Fruit fly (Drosophila melanogaster) whole organism, embryonic: ENCODE measurements around the gene zye.

Experiments used
- CG6854 ChIP-seq: fragments of 200-800 bp; sonication (Bioruptor generic); optimal IDR thresholded peaks from 3 replicates; lab custom pipeline; 2017; ENCODE audit warnings: missing biosample characterization, mild to moderate bottlenecking, missing genetic modification characterization
- CG8388 ChIP-seq: fragments of 200-800 bp; sonication (Bioruptor generic); optimal IDR thresholded peaks from 2 replicates; lab custom pipeline; 2019; ENCODE audit warnings: missing biosample characterization, mild to moderate bottlenecking, missing genetic modification characterization, moderate library complexity
- CG8765 ChIP-seq: fragments of 200-800 bp; sonication (Bioruptor generic); IDR thresholded peaks from 2 replicates; pipeline ENCODE4 v1.3.6; 2022; ENCODE audit warnings: missing biosample characterization, missing genetic modification characterization
- Camta ChIP-seq: fragments of 200-800 bp; sonication (Bioruptor generic); optimal IDR thresholded peaks from 2 replicates; lab custom pipeline; 2016; ENCODE audit warnings: missing biosample characterization, missing genetic modification characterization
- HmgZ ChIP-seq: fragments of 200-800 bp; sonication (Bioruptor generic); optimal IDR thresholded peaks from 2 replicates; lab custom pipeline; 2018; ENCODE audit warnings: missing biosample characterization, mild to moderate bottlenecking, missing genetic modification characterization
- Hr39 ChIP-seq: fragments of >200 bp; optimal IDR thresholded peaks from 2 replicates; lab custom pipeline; 2017
- Sin3A ChIP-seq: fragments of >200 bp; optimal IDR thresholded peaks from 2 replicates; lab custom pipeline; 2018
- Tbp ChIP-seq: fragments of >200 bp; optimal IDR thresholded peaks from 2 replicates; lab custom pipeline; 2018; ENCODE audit warnings: missing biosample characterization, missing genetic modification characterization
- ab ChIP-seq: fragments of 200-800 bp; sonication (Bioruptor generic); optimal IDR thresholded peaks from 2 replicates; lab custom pipeline; 2016; ENCODE audit warnings: missing biosample characterization, missing genetic modification characterization
- ewg ChIP-seq: fragments of 200-800 bp; sonication (Bioruptor generic); optimal IDR thresholded peaks from 3 replicates; lab custom pipeline; 2017; ENCODE audit warnings: mild to moderate bottlenecking, missing biosample characterization, missing genetic modification reagents, missing genetic modification characterization
- lab ChIP-seq: fragments of 200-800 bp; sonication (Bioruptor generic); optimal IDR thresholded peaks from 3 replicates; lab custom pipeline; 2017; ENCODE audit warnings: missing biosample characterization, missing genetic modification characterization, mild to moderate bottlenecking, moderate library complexity, missing genetic modification reagents
- unc-4 ChIP-seq: fragments of 200-800 bp; sonication (Bioruptor generic); IDR thresholded peaks from 2 replicates; pipeline ENCODE4 v1.3.6; 2022; ENCODE audit warnings: missing biosample characterization, missing genetic modification characterization; ENCODE audit not compliant: partially characterized antibody
- usp ChIP-seq: fragments of >200 bp; optimal IDR thresholded peaks from 2 replicates; lab custom pipeline; 2017; ENCODE audit warnings: missing biosample characterization, missing genetic modification characterization

DNA sequence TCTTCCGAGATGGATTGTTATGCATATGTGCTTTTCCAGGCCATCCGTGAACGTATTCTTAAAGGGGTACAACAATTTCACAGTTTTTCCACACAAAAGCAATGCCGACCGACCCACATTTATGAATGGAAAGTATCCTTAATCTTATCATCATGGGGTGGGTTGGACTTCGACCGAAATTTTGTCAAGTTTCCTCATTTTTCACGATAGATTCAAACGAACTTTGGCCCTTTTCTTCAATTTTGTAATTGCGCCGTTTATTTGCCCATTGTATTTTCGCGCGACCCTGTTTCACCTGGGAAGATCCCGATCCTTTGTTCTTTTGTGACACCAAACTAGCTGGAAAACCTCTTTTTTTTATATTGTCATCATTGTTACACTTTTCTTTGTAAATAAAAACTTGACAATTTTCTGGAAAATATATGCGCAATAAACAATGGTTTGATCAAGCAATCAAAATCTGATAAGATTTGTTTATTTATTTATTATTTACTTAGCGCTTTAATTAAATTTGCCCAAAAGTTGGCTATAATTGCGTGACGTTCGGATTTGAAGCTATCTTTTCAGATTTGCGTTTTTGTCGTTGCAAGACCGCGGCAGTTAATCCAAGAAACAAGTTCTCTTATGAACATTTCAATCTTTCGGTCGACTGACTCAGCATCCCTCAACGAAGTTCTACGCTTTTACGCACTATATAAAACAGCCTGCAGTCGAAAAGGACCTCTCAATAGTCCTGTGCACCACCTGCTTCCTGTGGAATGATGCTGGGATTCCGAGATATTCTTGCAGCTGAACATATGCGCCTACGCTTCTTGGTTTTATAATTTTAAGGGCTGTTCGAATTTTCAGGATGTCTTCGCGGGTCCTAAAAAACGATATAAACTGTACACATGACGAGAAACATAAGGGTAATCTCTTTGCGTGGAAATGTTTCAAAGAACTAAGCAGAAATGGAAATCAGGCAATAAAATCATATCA, 7.1 kb upstream of the zye start:
- TF ChIP-seq CG6854 (no peak), Tbp (GFP tag; lab: Kevin White, UChicago) (no peak), Camta (no peak), ewg (GFP tag; lab: Kevin White, UChicago) (no peak), lab (peak; percentile 50), Hr39 (no peak), ab (no peak), CG8765 (GFP tag; lab: Robert Waterston, UW) (no peak), CG8388 (GFP tag; lab: Kevin White, UChicago) (no peak), HmgZ (tag; lab: Kevin White, UChicago) (peak; percentile 48), unc-4 (GFP tag; lab: Robert Waterston, UW) (no peak), usp (no peak), Sin3A (lab: Kevin White, UChicago) (no peak)
